Fruit fly (Drosophila melanogaster): ENCODE measurements around the gene CG13318.

- no peak for TF ChIP-seq usp (GFP tag; optimal IDR thresholded peaks at IDR 0.05)
- TF ChIP-seq Dll (optimal IDR thresholded peaks at IDR 0.05) = no peak
- no peak for TF ChIP-seq psq (optimal IDR thresholded peaks at IDR 0.05)
Observed at dm6 chr3R:8805388-8805852, 32.9 kb upstream of the CG13318 start, which contains the start of gene CG9839.

All from whole organism.